Fruit fly (Drosophila melanogaster) whole organism, embryonic: ENCODE results near the gene Lasp.

Source experiments
- Awh ChIP-seq: fragments of 200-800 bp; sonication (Bioruptor generic); IDR thresholded peaks from 2 replicates; pipeline ENCODE4, ENCODE4 v1.3.6; 2022; ENCODE audit warnings: missing biosample characterization, missing genetic modification characterization
- B-H1 ChIP-seq: fragments of 200-800 bp; sonication (Bioruptor generic); IDR thresholded peaks from 3 replicates; pipeline ENCODE4 v1.3.6; 2022; ENCODE audit warnings: missing biosample characterization, missing genetic modification characterization
- Bgb ChIP-seq: fragments of 200-800 bp; sonication (Bioruptor generic); IDR thresholded peaks from 2 replicates; pipeline ENCODE4 v1.3.6; 2022; ENCODE audit warnings: missing biosample characterization, missing genetic modification characterization; ENCODE audit not compliant: partially characterized antibody
- CG12219 ChIP-seq: fragments of 200-800 bp; sonication (Bioruptor generic); optimal IDR thresholded peaks from 3 replicates; lab custom pipeline; 2018; ENCODE audit warnings: missing biosample characterization, mild to moderate bottlenecking, missing genetic modification characterization
- CG12391 ChIP-seq: fragments of 200-800 bp; sonication (Bioruptor generic); optimal IDR thresholded peaks from 3 replicates; lab custom pipeline; 2018; ENCODE audit warnings: missing biosample characterization, mild to moderate bottlenecking, missing genetic modification characterization, moderate library complexity
- CG12659 ChIP-seq: fragments of 200-800 bp; sonication (Bioruptor generic); optimal IDR thresholded peaks from 3 replicates; lab custom pipeline; 2017; ENCODE audit warnings: mild to moderate bottlenecking, missing biosample characterization, missing genetic modification reagents, missing genetic modification characterization
- CG12744 ChIP-seq: fragments of 200-800 bp; sonication (Bioruptor generic); optimal IDR thresholded peaks from 2 replicates; lab custom pipeline; 2016; ENCODE audit warnings: missing biosample characterization, missing genetic modification characterization
- CG14965 ChIP-seq: fragments of 200-800 bp; sonication (Bioruptor generic); optimal IDR thresholded peaks from 2 replicates; lab custom pipeline; 2016; ENCODE audit warnings: missing biosample characterization, missing genetic modification characterization, borderline replicate concordance
- CG17328 ChIP-seq: fragments of 200-800 bp; sonication (Bioruptor generic); IDR thresholded peaks from 2 replicates; pipeline ENCODE4 v1.3.6; 2022; ENCODE audit warnings: missing biosample characterization, missing genetic modification characterization
- CG17361 ChIP-seq: fragments of 200-800 bp; sonication (Bioruptor generic); IDR thresholded peaks from 3 replicates; pipeline ENCODE4 v1.3.6; 2022; ENCODE audit warnings: missing biosample characterization, missing genetic modification characterization
- CG18011 ChIP-seq: fragments of 200-800 bp; sonication (Bioruptor generic); optimal IDR thresholded peaks from 2 replicates; lab custom pipeline; 2017; ENCODE audit warnings: missing biosample characterization, missing genetic modification characterization, mild to moderate bottlenecking, moderate library complexity, missing genotype
- CG2116 ChIP-seq: fragments of 200-800 bp; sonication (Bioruptor generic); optimal IDR thresholded peaks from 3 replicates; lab custom pipeline; 2018; ENCODE audit warnings: missing biosample characterization, mild to moderate bottlenecking, missing genetic modification characterization
- CG30020 ChIP-seq: fragments of 200-800 bp; optimal IDR thresholded peaks from 2 replicates; lab custom pipeline; 2019; ENCODE audit warnings: missing biosample characterization, mild to moderate bottlenecking, missing genetic modification characterization, moderate library complexity
- CG3065 ChIP-seq: fragments of 200-800 bp; sonication (Bioruptor generic); optimal IDR thresholded peaks from 2 replicates; lab custom pipeline; 2016; ENCODE audit warnings: missing biosample characterization, missing genetic modification characterization
- CG34224 ChIP-seq: fragments of 200-800 bp; sonication (Bioruptor generic); IDR thresholded peaks from 3 replicates; pipeline ENCODE4 v1.3.6; 2022; ENCODE audit warnings: missing biosample characterization, missing genetic modification characterization; ENCODE audit not compliant: partially characterized antibody
- CG4282 ChIP-seq: fragments of 200-800 bp; sonication (Bioruptor generic); optimal IDR thresholded peaks from 2 replicates; lab custom pipeline; 2016; ENCODE audit warnings: missing biosample characterization, missing genetic modification characterization
- CG4360 ChIP-seq: fragments of 200-800 bp; sonication (Bioruptor generic); IDR thresholded peaks from 2 replicates; pipeline ENCODE4 v1.3.6; 2022; ENCODE audit warnings: missing biosample characterization, missing genetic modification characterization
- CG43689 ChIP-seq: fragments of 200-800 bp; sonication (Bioruptor generic); IDR thresholded peaks from 2 replicates; pipeline ENCODE4 v1.3.6; 2022; ENCODE audit warnings: missing biosample characterization, missing genetic modification characterization
- CG6813 ChIP-seq: fragments of 200-800 bp; sonication (Bioruptor generic); optimal IDR thresholded peaks from 2 replicates; lab custom pipeline; 2017; ENCODE audit warnings: missing biosample characterization, missing genetic modification characterization, mild to moderate bottlenecking, moderate library complexity, missing genetic modification reagents
- CG9215 ChIP-seq: fragments of 200-800 bp; sonication (Bioruptor generic); IDR thresholded peaks from 2 replicates; pipeline ENCODE4 v1.3.6; 2022; ENCODE audit warnings: missing biosample characterization, missing genetic modification characterization
- CHES-1-like ChIP-seq: fragments of 200-800 bp; sonication (Bioruptor generic); optimal IDR thresholded peaks from 2 replicates; lab custom pipeline; 2016; ENCODE audit warnings: missing biosample characterization, missing genetic modification characterization
- CrebB ChIP-seq: fragments of 200-800 bp; sonication (Bioruptor generic); optimal IDR thresholded peaks from 3 replicates; lab custom pipeline; 2018; ENCODE audit warnings: missing biosample characterization, mild to moderate bottlenecking, missing genetic modification characterization
- D ChIP-seq, 2 experiments: fragments of 200-800 bp in 1 of 2; fragments of >200 bp in 1 of 2; sonication (Bioruptor generic) in 1 of 2; optimal IDR thresholded peaks; 2 replicates in 1 of 2; 3 replicates in 1 of 2; lab custom pipeline; 2017; ENCODE audit warnings: mild to moderate bottlenecking in 1 of 2, missing biosample characterization in 1 of 2, missing genetic modification characterization in 1 of 2, missing genetic modification reagents in 1 of 2
- Dll ChIP-seq: fragments of 200-800 bp; sonication (Bioruptor generic); IDR thresholded peaks from 4 replicates; pipeline ENCODE4 v1.3.6; 2022; ENCODE audit warnings: missing biosample characterization, missing genetic modification characterization; ENCODE audit not compliant: partially characterized antibody
- Hr51 ChIP-seq, 2 experiments: fragments of 200-800 bp; sonication (Bioruptor generic); optimal IDR thresholded peaks; 2 replicates in 1 of 2; 3 replicates in 1 of 2; lab custom pipeline; 2016 to 2018; ENCODE audit warnings: missing biosample characterization in 2 of 2, missing genetic modification characterization in 2 of 2, mild to moderate bottlenecking in 1 of 2, moderate library complexity in 1 of 2
- Hsf ChIP-seq: fragments of 200-800 bp; sonication (Bioruptor generic); optimal IDR thresholded peaks from 3 replicates; lab custom pipeline; 2016; ENCODE audit warnings: missing biosample characterization, missing genetic modification characterization
- Sin3A ChIP-seq: fragments of >200 bp; optimal IDR thresholded peaks from 2 replicates; lab custom pipeline; 2018
- Sox100B ChIP-seq: fragments of 200-800 bp; sonication (Bioruptor generic); optimal IDR thresholded peaks from 3 replicates; lab custom pipeline; 2018; ENCODE audit warnings: missing biosample characterization, mild to moderate bottlenecking, missing genetic modification characterization
- Stat92E ChIP-seq, 3 experiments: fragments of >200 bp in 2 of 3; fragments of 200-800 bp in 1 of 3; sonication (Bioruptor generic) in 1 of 3; optimal IDR thresholded peaks; 2 replicates each; lab custom pipeline; 2017 to 2019; ENCODE audit warnings: missing biosample characterization in 3 of 3, missing genetic modification characterization in 3 of 3, mild to moderate bottlenecking in 1 of 3, moderate library complexity in 1 of 3
- bcd ChIP-seq: fragments of 200-800 bp; sonication (Bioruptor generic); optimal IDR thresholded peaks from 2 replicates; lab custom pipeline; 2017; ENCODE audit warnings: missing biosample characterization, mild to moderate bottlenecking, missing genetic modification characterization
- cato ChIP-seq: fragments of 200-800 bp; sonication (Bioruptor generic); optimal IDR thresholded peaks from 2 replicates; lab custom pipeline; 2016; ENCODE audit warnings: missing biosample characterization, missing genetic modification characterization, borderline replicate concordance
- croc ChIP-seq: fragments of 200-800 bp; sonication (Bioruptor generic); conservative IDR thresholded peaks from 3 replicates; pipeline ENCODE4 v1.3.6; 2022; ENCODE audit warnings: missing biosample characterization, missing genetic modification characterization
- dysf ChIP-seq: fragments of 200-800 bp; sonication (Bioruptor generic); IDR thresholded peaks from 3 replicates; pipeline ENCODE4 v1.3.6; 2022; ENCODE audit warnings: missing biosample characterization, missing genetic modification characterization
- ewg ChIP-seq: fragments of 200-800 bp; sonication (Bioruptor generic); optimal IDR thresholded peaks from 3 replicates; lab custom pipeline; 2017; ENCODE audit warnings: mild to moderate bottlenecking, missing biosample characterization, missing genetic modification reagents, missing genetic modification characterization
- gem ChIP-seq: fragments of 200-800 bp; sonication (Bioruptor generic); optimal IDR thresholded peaks from 2 replicates; lab custom pipeline; 2019; ENCODE audit warnings: missing biosample characterization, mild to moderate bottlenecking, missing genetic modification characterization, moderate library complexity
- grau ChIP-seq: fragments of 200-800 bp; optimal IDR thresholded peaks from 3 replicates; lab custom pipeline; 2019; ENCODE audit warnings: missing biosample characterization, mild to moderate bottlenecking, missing genetic modification characterization, moderate library complexity
- h ChIP-seq: fragments of >200 bp; optimal IDR thresholded peaks from 2 replicates; lab custom pipeline; 2017
- hbn ChIP-seq: fragments of 200-800 bp; sonication (Bioruptor generic); IDR thresholded peaks from 2 replicates; pipeline ENCODE4 v1.3.6; 2022; ENCODE audit warnings: missing biosample characterization, missing genetic modification characterization; ENCODE audit not compliant: partially characterized antibody
- jing ChIP-seq: fragments of 200-800 bp; sonication (Bioruptor generic); optimal IDR thresholded peaks from 2 replicates; lab custom pipeline; 2018; ENCODE audit warnings: missing biosample characterization, mild to moderate bottlenecking, missing genetic modification characterization
- maf-S ChIP-seq: fragments of 200-800 bp; sonication (Bioruptor generic); optimal IDR thresholded peaks from 2 replicates; lab custom pipeline; 2016; ENCODE audit warnings: missing biosample characterization, missing genetic modification characterization
- pzg ChIP-seq: fragments of 200-800 bp; sonication (Bioruptor generic); optimal IDR thresholded peaks from 3 replicates; lab custom pipeline; 2018; ENCODE audit warnings: missing biosample characterization, mild to moderate bottlenecking, missing genetic modification characterization, moderate library complexity
- run ChIP-seq: fragments of 200-800 bp; sonication (Bioruptor generic); optimal IDR thresholded peaks from 3 replicates; lab custom pipeline; 2018; ENCODE audit warnings: missing biosample characterization, mild to moderate bottlenecking, missing genetic modification characterization
- sd ChIP-seq: fragments of 200-800 bp; sonication (Bioruptor generic); optimal IDR thresholded peaks from 3 replicates; lab custom pipeline; 2018; ENCODE audit warnings: missing biosample characterization, mild to moderate bottlenecking, missing genetic modification characterization, moderate library complexity
- sqz ChIP-seq: fragments of 200-800 bp; sonication (Bioruptor generic); optimal IDR thresholded peaks from 3 replicates; lab custom pipeline; 2018; ENCODE audit warnings: missing biosample characterization, mild to moderate bottlenecking, missing genetic modification characterization
- toy ChIP-seq: fragments of 200-800 bp; sonication (Bioruptor generic); IDR thresholded peaks from 2 replicates; pipeline ENCODE4 v1.3.6; 2022; ENCODE audit warnings: missing biosample characterization, missing genetic modification characterization
- vnd ChIP-seq: fragments of 200-800 bp; sonication (Bioruptor generic); IDR thresholded peaks from 3 replicates; pipeline ENCODE4 v1.3.6; 2022; ENCODE audit warnings: missing biosample characterization, missing genetic modification characterization; ENCODE audit not compliant: partially characterized antibody

Gene Lasp

dm6 chr3L:16661167-16662109, 50.0 kb downstream of the Lasp start, which contains the start of gene Baldspot (continued):
- peak; percentile 60 for TF ChIP-seq CG12391 (tag; lab: Kevin White, UChicago)
- TF ChIP-seq maf-S (GFP tag; lab: Kevin White, UChicago) = peak; percentile 27
- no peak for TF ChIP-seq CG4360
- TF ChIP-seq CG34224 (GFP tag; lab: Robert Waterston, UW) = peak; percentile 72
- peak; percentile 79 for TF ChIP-seq Bgb (GFP tag; lab: Robert Waterston, UW)
- TF ChIP-seq CG2116 (GFP tag; lab: Kevin White, UChicago) = peak; percentile 50
- peak in 1 of 3 experiments; percentile 82 for TF ChIP-seq Stat92E (GFP tag; optimal IDR thresholded peaks at IDR 0.05; lab: Kevin White, UChicago)
- peak; percentile 10 for TF ChIP-seq CG18011 (GFP tag; lab: Kevin White, UChicago)
- no peak for TF ChIP-seq jing (GFP tag; lab: Kevin White, UChicago)
- TF ChIP-seq CG14965 (GFP tag; lab: Kevin White, UChicago) = peak; percentile 55
- peak; percentile 54; the same call in 1 of the 2 replicates for TF ChIP-seq Awh
- TF ChIP-seq CG30020 (tag; lab: Kevin White, UChicago) = peak; percentile 10
- TF ChIP-seq CG17361 (GFP tag; lab: Robert Waterston, UW) = peak; percentile 92
- peak; percentile 41 for TF ChIP-seq ewg (GFP tag; lab: Kevin White, UChicago)
- no peak; the same call in none of the 4 replicates for TF ChIP-seq Dll (GFP tag; lab: Robert Waterston, UW)
- peak; percentile 41; the same call in 1 of the 2 replicates for TF ChIP-seq CG17328 (GFP tag; lab: Robert Waterston, UW)
- TF ChIP-seq CG12744 (GFP tag; lab: Kevin White, UChicago) = no peak
- peak; percentile 97 for TF ChIP-seq CG4282 (GFP tag; lab: Kevin White, UChicago)
- no peak for TF ChIP-seq h (lab: Kevin White, UChicago)
- peak; percentile 6 to 46 for TF ChIP-seq Hr51 (GFP tag; optimal IDR thresholded peaks at IDR 0.05; lab: Kevin White, UChicago)
- TF ChIP-seq CG43689 (GFP tag; lab: Robert Waterston, UW) = no peak
- peak; percentile 50 for TF ChIP-seq CHES-1-like
- peak; percentile 84 for TF ChIP-seq dysf (GFP tag; lab: Robert Waterston, UW)
- no peak for TF ChIP-seq cato (GFP tag; lab: Kevin White, UChicago)
- peak; percentile 30 for TF ChIP-seq Hsf
- peak; percentile 62 for TF ChIP-seq CG9215 (GFP tag; lab: Robert Waterston, UW)
- no peak for TF ChIP-seq CG3065 (GFP tag; lab: Kevin White, UChicago)
- TF ChIP-seq CG6813 (GFP tag; lab: Kevin White, UChicago) = peak; percentile 80
- peak; percentile 47 for TF ChIP-seq sd
- TF ChIP-seq sqz = peak; percentile 56
- peak; percentile 45 for TF ChIP-seq CG12219 (GFP tag; lab: Kevin White, UChicago)
- no peak for TF ChIP-seq D (optimal IDR thresholded peaks at IDR 0.05; lab: Kevin White, UChicago)
- TF ChIP-seq D (GFP tag; optimal IDR thresholded peaks at IDR 0.05; lab: Kevin White, UChicago) = peak; percentile 88
- TF ChIP-seq pzg (GFP tag; lab: Kevin White, UChicago) = peak; percentile 95
- TF ChIP-seq vnd (GFP tag; lab: Robert Waterston, UW) = peak; percentile 72
- no peak for TF ChIP-seq run (tag; lab: Kevin White, UChicago)
- TF ChIP-seq Sin3A (lab: Kevin White, UChicago) = peak; percentile 46
- peak; percentile 29; the same call in 1 of the 3 replicates for TF ChIP-seq croc (GFP tag; lab: Robert Waterston, UW)
- peak; percentile 52 for TF ChIP-seq grau (tag; lab: Kevin White, UChicago)
- TF ChIP-seq gem (tag; lab: Kevin White, UChicago) = peak; percentile 86
- TF ChIP-seq B-H1 (GFP tag; lab: Robert Waterston, UW) = peak; percentile 44; the same call in 1 of the 3 replicates
- no peak for TF ChIP-seq toy
- peak; percentile 86 for TF ChIP-seq Sox100B
- peak; percentile 87 for TF ChIP-seq CG12659
- TF ChIP-seq hbn = peak; percentile 41; the same call in 1 of the 2 replicates
- TF ChIP-seq CrebB (tag; lab: Kevin White, UChicago) = peak; percentile 69
- peak; percentile 83 for TF ChIP-seq bcd
